Worm (Caenorhabditis elegans): Measurements from ENCODE around the gene acs-17.

The acs-17 gene

ce11 chrX:5981698-5982097, 37.4 kb upstream of the acs-17 start:
- peak; percentile 25; the same call in 1 of the 2 replicates for TF ChIP-seq pha-4 (GFP tag; IDR thresholded peaks at IDR 0.05)
- TF ChIP-seq pha-4 (tag; optimal IDR thresholded peaks at IDR 0.05), result no peak
- 0 out of 2 replicates have a peak, but pooled peaks have one; percentile 33 for TF ChIP-seq hmg-1.1 (GFP tag; IDR thresholded peaks at IDR 0.05)
- TF ChIP-seq Y75B8A.6 (GFP tag; IDR thresholded peaks at IDR 0.05), result no peak
- TF ChIP-seq arid-1 (GFP tag; conservative IDR thresholded peaks at IDR 0.05), result no peak
- peak; percentile 88 for TF ChIP-seq aha-1 (tag)
- TF ChIP-seq lsy-2 (tag; optimal IDR thresholded peaks at IDR 0.05), result peak in 1 of 2 experiments; percentile 3
- TF ChIP-seq set-16 (GFP tag; IDR thresholded peaks at IDR 0.05), result peak; percentile 63; the same call in 1 of the 2 replicates
- TF ChIP-seq ZK546.5 (tag; optimal IDR thresholded peaks at IDR 0.05), result no peak
- no peak for TF ChIP-seq nhr-25 (tag; optimal IDR thresholded peaks at IDR 0.05; ENCODE audit: borderline replicate concordance, insufficient read depth)

DNA sequence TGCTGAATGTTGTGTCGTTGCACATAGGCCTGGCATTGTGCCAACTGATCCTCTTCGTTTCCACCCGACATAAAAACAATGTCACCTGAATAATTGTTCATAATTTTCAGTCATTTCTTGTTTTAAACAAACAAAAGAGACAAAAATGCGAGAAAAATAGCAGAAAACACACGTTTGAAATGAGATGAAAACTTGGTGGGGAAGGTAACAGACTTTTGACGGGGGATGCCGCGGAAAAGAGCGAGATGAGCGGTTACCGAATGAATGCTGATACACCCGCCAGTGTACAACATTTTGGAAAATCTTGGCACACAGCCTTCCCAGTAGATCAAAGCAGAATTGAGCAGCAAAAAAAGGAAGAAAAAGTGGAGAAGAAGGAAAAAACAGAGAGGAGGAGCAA, 33.4 kb upstream of the acs-17 start, which contains the start of gene kin-2:
kin-2 (minus strand) TSS at position 101 of the 400 bp plus-strand sequence.
- no peak for TF ChIP-seq madf-9 (GFP tag; conservative IDR thresholded peaks at IDR 0.05)
- no peak for TF ChIP-seq ZK546.5 (tag; optimal IDR thresholded peaks at IDR 0.05)
- TF ChIP-seq rbr-2 (tag; optimal IDR thresholded peaks at IDR 0.05), result no peak
- TF ChIP-seq nhr-76 (tag; optimal IDR thresholded peaks at IDR 0.05), result no peak
- no peak for TF ChIP-seq mep-1 (tag; optimal IDR thresholded peaks at IDR 0.05)
- TF ChIP-seq ces-1 (GFP tag; optimal IDR thresholded peaks at IDR 0.05), result no peak
- no peak for TF ChIP-seq zfp-3 (GFP tag; conservative IDR thresholded peaks at IDR 0.05)
- TF ChIP-seq Y105C5A.15 (GFP tag; IDR thresholded peaks at IDR 0.05), result no peak
- no peak for TF ChIP-seq ceh-62 (tag; optimal IDR thresholded peaks at IDR 0.05)
- TF ChIP-seq tra-1 (GFP tag; IDR thresholded peaks at IDR 0.05), result no peak
- no peak for TF ChIP-seq dve-1 (tag; optimal IDR thresholded peaks at IDR 0.05; ENCODE audit: insufficient read depth)
- TF ChIP-seq mes-2 (tag; optimal IDR thresholded peaks at IDR 0.05; ENCODE audit: poor library complexity, severe bottlenecking), result no peak
- TF ChIP-seq F49E8.2 (tag; optimal IDR thresholded peaks at IDR 0.05; ENCODE audit: borderline replicate concordance), result no peak
- TF ChIP-seq lsy-2 (tag; optimal IDR thresholded peaks at IDR 0.05), result no peak
- TF ChIP-seq lin-38 (GFP tag; IDR thresholded peaks at IDR 0.05), result no peak

ce11 chrX:5976206-5976960, 32.1 kb upstream of the acs-17 start:
- TF ChIP-seq unc-39 (tag; optimal IDR thresholded peaks at IDR 0.05) (no peak), hmg-1.1 (GFP tag; IDR thresholded peaks at IDR 0.05) (peak; percentile 39; the same call in 1 of the 2 replicates), mxl-3 (GFP tag; optimal IDR thresholded peaks at IDR 0.05) (no peak), nhr-102 (tag; optimal IDR thresholded peaks at IDR 0.05) (no peak), skn-1 (tag; optimal IDR thresholded peaks at IDR 0.05) (no peak), T26A8.4 (GFP tag; IDR thresholded peaks at IDR 0.05) (no peak), nhr-48 (tag; optimal IDR thresholded peaks at IDR 0.05) (peak; percentile 2), hlh-11 (tag; optimal IDR thresholded peaks at IDR 0.05) (peak; percentile 31), F37D6.2 (tag; optimal IDR thresholded peaks at IDR 0.05) (peak; percentile 53), daf-12 (tag; optimal IDR thresholded peaks at IDR 0.05) (no peak), nhr-41 (GFP tag; IDR thresholded peaks at IDR 0.05) (no peak), pha-4 (GFP tag; IDR thresholded peaks at IDR 0.05) (peak; percentile 24; the same call in 1 of the 2 replicates), pha-4 (tag; optimal IDR thresholded peaks at IDR 0.05) (no peak), lin-1 (GFP tag; IDR thresholded peaks at IDR 0.05) (no peak), lsy-2 (tag; optimal IDR thresholded peaks at IDR 0.05) (peak in 1 of 2 experiments; percentile 35), lin-29 (GFP tag; IDR thresholded peaks at IDR 0.05) (no peak), snpc-1.2 (GFP tag; IDR thresholded peaks at IDR 0.05) (no peak), aha-1 (tag) (peak; percentile 83), jun-1 (tag; optimal IDR thresholded peaks at IDR 0.05) (no peak), unc-62 (GFP tag; optimal IDR thresholded peaks at IDR 0.05 in 1 of 2) (no peak), unc-62 (tag; optimal IDR thresholded peaks at IDR 0.05) (no peak), set-16 (GFP tag; IDR thresholded peaks at IDR 0.05) (peak; percentile 86), nhr-10 (tag; optimal IDR thresholded peaks at IDR 0.05) (no peak), zfp-3 (GFP tag; conservative IDR thresholded peaks at IDR 0.05) (no peak), nhr-237 (tag; optimal IDR thresholded peaks at IDR 0.05) (no peak), nhr-28 (tag; optimal IDR thresholded peaks at IDR 0.05) (no peak), ceh-62 (tag; optimal IDR thresholded peaks at IDR 0.05) (no peak), zfp-2 (tag; optimal IDR thresholded peaks at IDR 0.05) (no peak), ceh-32 (tag; optimal IDR thresholded peaks at IDR 0.05; ENCODE audit: poor library complexity) (no peak), pqm-1 (tag; optimal IDR thresholded peaks at IDR 0.05) (no peak), daf-19 (GFP tag; conservative IDR thresholded peaks at IDR 0.05) (no peak)

Data from whole organism, L4 larva.